Fruit fly (Drosophila melanogaster) whole organism: ENCODE results near the gene CG7179.

ENCODE experiments used
- CG8478 ChIP-seq: fragments of >200 bp; optimal IDR thresholded peaks from 2 replicates; lab custom pipeline; 2018; ENCODE audit warnings: inconsistent platforms
- EcR ChIP-seq, 2 experiments: fragments of >200 bp; optimal IDR thresholded peaks; 2 replicates each; lab custom pipeline; 2017; ENCODE audit warnings: missing biosample characterization in 2 of 2, missing genetic modification characterization in 2 of 2, missing genetic modification reagents in 2 of 2
- pan ChIP-seq: fragments of >200 bp; optimal IDR thresholded peaks from 2 replicates; lab custom pipeline; 2017
- psq ChIP-seq: fragments of >200 bp; optimal IDR thresholded peaks from 2 replicates; lab custom pipeline; 2017

dm6 chr2L:7744739-7745138, 33.1 kb downstream of the CG7179 start, which contains the start of gene CG7214:
- TF ChIP-seq CG8478 (lab: Kevin White, UChicago) (no peak), psq (lab: Kevin White, UChicago) (no peak), pan (lab: Kevin White, UChicago) (no peak), EcR (GFP tag; optimal IDR thresholded peaks at IDR 0.05; lab: Kevin White, UChicago) (no peak)
